Comparison of ENCODE assay signal across 3 fruit fly cellular contexts in genomic region chrX:7909069-7909389, dm6.
TF ChIP-seq lines count a peak whose summit lies in the region.

No protein-coding gene starts in this region.

- no peak for TF ChIP-seq CTCF in whole organism, embryonic (GFP tag; optimal IDR thresholded peaks at IDR 0.05; lab: Kevin White, UChicago)

TF ChIP-seq in whole organism, adult, 20 proteins besides CTCF, POLR2A, EP300 and RAD21:
- TF ChIP-seq CG7045 (GFP tag; optimal IDR thresholded peaks at IDR 0.05; lab: Kevin White, UChicago) (no peak), toe (GFP tag; optimal IDR thresholded peaks at IDR 0.05; lab: Kevin White, UChicago) (no peak), cnc (optimal IDR thresholded peaks at IDR 0.05; lab: Kevin White, UChicago) (no peak), tj (GFP tag; optimal IDR thresholded peaks at IDR 0.05; lab: Kevin White, UChicago) (peak; percentile 96), pad (GFP tag; optimal IDR thresholded peaks at IDR 0.05; lab: Kevin White, UChicago) (no peak)

TF ChIP-seq in whole organism, embryonic, 481 proteins besides CTCF, POLR2A, EP300 and RAD21:
- TF ChIP-seq Dref (GFP tag; IDR thresholded peaks at IDR 0.05; lab: Robert Waterston, UW): 0 out of 2 replicates have a peak, but pooled peaks have one; percentile 1
- TF ChIP-seq fd96Cb (tag; optimal IDR thresholded peaks at IDR 0.05; lab: Kevin White, UChicago): no peak
- peak; percentile 5 for TF ChIP-seq Adf1 (GFP tag; IDR thresholded peaks at IDR 0.05; lab: Robert Waterston, UW)

TF ChIP-seq in whole organism, prepupa, 60 proteins besides CTCF, POLR2A, EP300 and RAD21:
- TF ChIP-seq vri (GFP tag; optimal IDR thresholded peaks at IDR 0.05; lab: Kevin White, UChicago) (peak; percentile 88), Sox15 (GFP tag; optimal IDR thresholded peaks at IDR 0.05; lab: Kevin White, UChicago) (no peak), CG31627 (GFP tag; optimal IDR thresholded peaks at IDR 0.05; lab: Kevin White, UChicago) (no peak)
